Worm (Caenorhabditis elegans) whole organism, L1 larva: ENCODE measurements around the gene icap-1.

Experiments
- efl-1 ChIP-seq, 4 experiments: fragments of 150-350 bp; optimal IDR thresholded peaks in 3 of 4; peaks in 1 of 4; 1 replicate in 1 of 4; 2 replicates in 3 of 4; lab custom pipeline; 2014; ENCODE audit warnings: missing biosample characterization in 2 of 4, missing genetic modification characterization in 2 of 4, missing genetic modification reagents in 2 of 4
- mep-1 ChIP-seq: fragments of 150-350 bp; optimal IDR thresholded peaks from 2 replicates; lab custom pipeline; 2014; ENCODE audit warnings: missing biosample characterization, missing genetic modification characterization
- snpc-4 ChIP-seq: fragments of 150-350 bp; optimal IDR thresholded peaks from 2 replicates; lab custom pipeline; 2014; ENCODE audit warnings: missing biosample characterization, missing genetic modification characterization

- TF ChIP-seq snpc-4 (no peak), efl-1 (optimal IDR thresholded peaks at IDR 0.05; lab: Kevin White, UChicago) (no peak), efl-1 (GFP tag; optimal IDR thresholded peaks at IDR 0.05 in 1 of 2; lab: Kevin White, UChicago) (no peak), mep-1 (tag; lab: Kevin White, UChicago) (no peak)
Measured at ce11 chrIV:13785545-13785944, 1.2 kb downstream of the icap-1 start, which contains the start of gene lact-9.
